Fruit fly (Drosophila melanogaster): ENCODE results near the gene pelo.

pelo gene

DNA sequence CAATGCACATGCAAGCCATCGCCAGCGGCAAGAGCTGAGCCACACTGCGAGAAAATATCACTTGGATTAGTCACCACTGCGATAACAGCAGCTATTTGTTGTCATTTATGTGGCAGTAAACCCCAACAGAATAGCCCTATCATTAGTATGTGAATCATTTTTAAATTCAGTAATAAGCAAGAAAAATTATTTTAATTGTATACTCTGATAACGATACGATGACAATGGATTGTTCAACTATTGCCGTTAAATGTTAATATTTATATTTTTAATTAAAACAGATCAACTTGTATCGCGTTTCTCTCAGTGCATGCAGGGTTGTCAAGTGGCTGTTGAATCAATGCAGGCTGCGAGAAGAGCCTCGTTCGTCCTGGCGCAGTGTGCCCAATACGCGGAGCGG, 37.2 kb downstream of the pelo start (continued):
- no peak for TF ChIP-seq Hr78 (GFP tag; optimal IDR thresholded peaks at IDR 0.05)
- peak; percentile 13 for TF ChIP-seq ind (GFP tag; optimal IDR thresholded peaks at IDR 0.05)
- TF ChIP-seq oc (tag; optimal IDR thresholded peaks at IDR 0.05): no peak
- no peak for TF ChIP-seq sug (tag; optimal IDR thresholded peaks at IDR 0.05)
- TF ChIP-seq dysf (GFP tag; IDR thresholded peaks at IDR 0.05): 0 out of 3 replicates have a peak, but pooled peaks have one; percentile 17
- TF ChIP-seq sna (GFP tag; IDR thresholded peaks at IDR 0.05; ENCODE audit: partially characterized antibody): no peak
- no peak for TF ChIP-seq CG4730 (GFP tag; IDR thresholded peaks at IDR 0.05)
- no peak for TF ChIP-seq CG33557 (GFP tag; optimal IDR thresholded peaks at IDR 0.05)
- TF ChIP-seq CG17359 (tag; optimal IDR thresholded peaks at IDR 0.05): peak; percentile 32
- no peak for TF ChIP-seq Gsc (GFP tag; IDR thresholded peaks at IDR 0.05)
- TF ChIP-seq CG18476 (GFP tag; optimal IDR thresholded peaks at IDR 0.05): no peak
- TF ChIP-seq disco-r (GFP tag; optimal IDR thresholded peaks at IDR 0.05): no peak
- no peak for TF ChIP-seq Dp (GFP tag; optimal IDR thresholded peaks at IDR 0.05)
- no peak for TF ChIP-seq Bgb (GFP tag; IDR thresholded peaks at IDR 0.05; ENCODE audit: partially characterized antibody)
- TF ChIP-seq klu (GFP tag; IDR thresholded peaks at IDR 0.05): no peak
- TF ChIP-seq psq (GFP tag; optimal IDR thresholded peaks at IDR 0.05): no peak
- no peak for TF ChIP-seq Hey (tag; optimal IDR thresholded peaks at IDR 0.05)
- no peak for TF ChIP-seq CG9797 (GFP tag; optimal IDR thresholded peaks at IDR 0.05)
- no peak for TF ChIP-seq abd-A (tag; optimal IDR thresholded peaks at IDR 0.05)
- no peak for TF ChIP-seq usp (GFP tag; optimal IDR thresholded peaks at IDR 0.05)
- peak; percentile 8 for TF ChIP-seq Blimp-1 (GFP tag; optimal IDR thresholded peaks at IDR 0.05)
- no peak for TF ChIP-seq Tbp (GFP tag; optimal IDR thresholded peaks at IDR 0.05)
- TF ChIP-seq CG8944 (GFP tag; optimal IDR thresholded peaks at IDR 0.05): no peak
- no peak for TF ChIP-seq jigr1 (GFP tag; IDR thresholded peaks at IDR 0.05)
- TF ChIP-seq tgo (GFP tag; IDR thresholded peaks at IDR 0.05): no peak
- TF ChIP-seq yki (optimal IDR thresholded peaks at IDR 0.05): no peak
- no peak for TF ChIP-seq Atf-2 (GFP tag; optimal IDR thresholded peaks at IDR 0.05)
- no peak for TF ChIP-seq CG18011 (GFP tag; optimal IDR thresholded peaks at IDR 0.05)
- no peak for TF ChIP-seq otp (GFP tag; IDR thresholded peaks at IDR 0.05)
- no peak for TF ChIP-seq fru (optimal IDR thresholded peaks at IDR 0.05)
- TF ChIP-seq unpg (GFP tag; optimal IDR thresholded peaks at IDR 0.05): peak; percentile 22
- peak; percentile 13 for TF ChIP-seq Med (GFP tag)
- TF ChIP-seq CG30403 (GFP tag; optimal IDR thresholded peaks at IDR 0.05): peak; percentile 35
- TF ChIP-seq Trl (optimal IDR thresholded peaks at IDR 0.05): no peak
- no peak for TF ChIP-seq Trl (GFP tag; optimal IDR thresholded peaks at IDR 0.05)
- TF ChIP-seq Lhr (GFP tag; optimal IDR thresholded peaks at IDR 0.05): no peak
- TF ChIP-seq ATbp (GFP tag; optimal IDR thresholded peaks at IDR 0.05): no peak
- peak; percentile 46 for TF ChIP-seq gem (tag; optimal IDR thresholded peaks at IDR 0.05)
- no peak for TF ChIP-seq B-H1 (GFP tag; IDR thresholded peaks at IDR 0.05)
- no peak for TF ChIP-seq bowl (GFP tag; IDR thresholded peaks at IDR 0.05)
- TF ChIP-seq CG1024 (GFP tag; IDR thresholded peaks at IDR 0.05): no peak
- TF ChIP-seq btn (GFP tag; optimal IDR thresholded peaks at IDR 0.05): no peak
- TF ChIP-seq pita (GFP tag; optimal IDR thresholded peaks at IDR 0.05): no peak
- no peak for TF ChIP-seq da (GFP tag; optimal IDR thresholded peaks at IDR 0.05)
- TF ChIP-seq Hr3 (GFP tag; optimal IDR thresholded peaks at IDR 0.05): no peak
- TF ChIP-seq trem (tag; optimal IDR thresholded peaks at IDR 0.05): no peak
- TF ChIP-seq CG32532 (GFP tag; IDR thresholded peaks at IDR 0.05): no peak
- TF ChIP-seq lmd (GFP tag; IDR thresholded peaks at IDR 0.05): no peak
- no peak for TF ChIP-seq CG4854 (GFP tag; optimal IDR thresholded peaks at IDR 0.05)
- TF ChIP-seq Sry-β (GFP tag; optimal IDR thresholded peaks at IDR 0.05): no peak
- peak; percentile 2 for TF ChIP-seq CG2120 (GFP tag; optimal IDR thresholded peaks at IDR 0.05)
- no peak for TF ChIP-seq CG1647 (GFP tag; optimal IDR thresholded peaks at IDR 0.05)
- TF ChIP-seq CG10321 (GFP tag; IDR thresholded peaks at IDR 0.05): no peak
- TF ChIP-seq CG6175 (GFP tag; IDR thresholded peaks at IDR 0.05): no peak
